Fruit fly (Drosophila melanogaster): ENCODE results near the gene CG6271.

Gene CG6271

DNA sequence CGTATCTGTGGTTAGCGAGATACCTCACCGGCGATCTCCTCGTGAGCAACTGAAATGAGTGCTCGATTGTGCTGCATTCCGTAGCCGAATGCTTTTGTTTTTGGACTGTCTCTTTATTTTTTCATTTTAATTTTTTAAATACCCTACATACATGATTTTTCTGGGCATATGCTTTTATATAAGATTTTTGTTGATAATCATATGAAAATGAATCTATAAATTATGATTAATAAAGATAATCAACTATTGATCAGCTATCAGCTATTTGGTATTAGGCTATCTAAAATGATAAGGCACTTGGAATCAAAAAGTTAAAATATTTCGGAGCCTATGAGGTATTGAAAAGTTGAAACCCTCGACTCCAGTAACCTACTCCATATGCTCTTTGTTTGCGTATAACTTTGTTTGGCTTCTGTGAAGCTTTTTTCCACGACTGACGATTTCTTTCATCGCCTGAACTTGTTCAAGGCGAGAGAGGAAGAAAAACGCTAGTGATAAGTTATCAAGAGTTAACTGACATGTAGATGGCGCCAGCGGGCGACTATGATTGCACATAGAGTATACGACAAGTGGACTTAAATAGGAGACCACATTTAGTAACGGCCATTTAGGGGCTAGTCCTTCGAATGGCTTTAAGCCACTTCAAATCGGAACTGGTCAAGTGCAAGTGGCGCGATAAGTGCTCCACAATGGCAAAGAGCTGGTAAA is 36.0 kb downstream of the CG6271 start, which contains the start of gene CG31076:
Gene CG31076 (minus strand): TSS at position 51 of the 708 bp plus-strand sequence.
- TF ChIP-seq HmgZ (tag; optimal IDR thresholded peaks at IDR 0.05) (peak; percentile 6), Xbp1 (GFP tag; optimal IDR thresholded peaks at IDR 0.05) (peak; percentile 11), Eip74EF (GFP tag; optimal IDR thresholded peaks at IDR 0.05) (peak in 1 of 2 experiments; percentile 12), cas (GFP tag; IDR thresholded peaks at IDR 0.05) (0 out of 2 replicates have a peak, but pooled peaks have one; percentile 19), ftz-f1 (GFP tag; optimal IDR thresholded peaks at IDR 0.05) (peak; percentile 89), CG4328 (GFP tag; optimal IDR thresholded peaks at IDR 0.05) (no peak), CG10543 (GFP tag; optimal IDR thresholded peaks at IDR 0.05) (peak; percentile 47), dmrt99B (tag; optimal IDR thresholded peaks at IDR 0.05) (peak; percentile 66), CG14667 (GFP tag; IDR thresholded peaks at IDR 0.05) (peak; percentile 19; the same call in 1 of the 2 replicates), Oli (tag; optimal IDR thresholded peaks at IDR 0.05) (peak; percentile 34), az2 (GFP tag; optimal IDR thresholded peaks at IDR 0.05) (peak; percentile 6), Sry-β (GFP tag; optimal IDR thresholded peaks at IDR 0.05) (no peak), gem (tag; optimal IDR thresholded peaks at IDR 0.05) (peak; percentile 55), Xrp1 (GFP tag; IDR thresholded peaks at IDR 0.05) (no peak; the same call in 1 of the 2 replicates), CG4617 (GFP tag; optimal IDR thresholded peaks at IDR 0.05; ENCODE audit: borderline replicate concordance) (no peak), mirr (GFP tag; optimal IDR thresholded peaks at IDR 0.05) (no peak), ci (GFP tag; IDR thresholded peaks at IDR 0.05) (0 out of 3 replicates have a peak, but pooled peaks have one; percentile 30), HLH3B (GFP tag; IDR thresholded peaks at IDR 0.05) (peak; percentile 42), H2.0 (GFP tag; IDR thresholded peaks at IDR 0.05) (no peak), CoRest (tag; optimal IDR thresholded peaks at IDR 0.05) (peak; percentile 35), nau (GFP tag; optimal IDR thresholded peaks at IDR 0.05) (peak; percentile 43), CG14050 (GFP tag; IDR thresholded peaks at IDR 0.05) (0 out of 3 replicates have a peak, but pooled peaks have one; percentile 15), CG7839 (tag; optimal IDR thresholded peaks at IDR 0.05) (peak; percentile 51), CG4854 (GFP tag; optimal IDR thresholded peaks at IDR 0.05) (no peak), CG10979 (tag; optimal IDR thresholded peaks at IDR 0.05) (peak; percentile 91), corto (GFP tag; optimal IDR thresholded peaks at IDR 0.05) (peak; percentile 39), Drgx (GFP tag; IDR thresholded peaks at IDR 0.05) (peak; percentile 53; the same call in 1 of the 2 replicates), ind (GFP tag; optimal IDR thresholded peaks at IDR 0.05) (peak; percentile 20), Ptx1 (GFP tag; IDR thresholded peaks at IDR 0.05) (peak; percentile 49), knrl (GFP tag; IDR thresholded peaks at IDR 0.05; ENCODE audit: partially characterized antibody) (no peak), CTCF (GFP tag; optimal IDR thresholded peaks at IDR 0.05) (peak; percentile 92), CG3838 (GFP tag; optimal IDR thresholded peaks at IDR 0.05) (no peak), CG34224 (GFP tag; IDR thresholded peaks at IDR 0.05; ENCODE audit: partially characterized antibody) (no peak), GATAe (GFP tag; conservative IDR thresholded peaks at IDR 0.05) (peak; percentile 71), Deaf1 (tag; optimal IDR thresholded peaks at IDR 0.05) (peak; percentile 34), CG6813 (GFP tag; optimal IDR thresholded peaks at IDR 0.05) (no peak), CG11504 (tag; optimal IDR thresholded peaks at IDR 0.05) (peak; percentile 64), Dek (tag; optimal IDR thresholded peaks at IDR 0.05) (peak; percentile 7), chinmo (GFP tag; IDR thresholded peaks at IDR 0.05; ENCODE audit: partially characterized antibody) (0 out of 4 replicates have a peak, but pooled peaks have one; percentile 57), Max (GFP tag; optimal IDR thresholded peaks at IDR 0.05) (peak; percentile 30), Hr51 (GFP tag; optimal IDR thresholded peaks at IDR 0.05) (peak in 1 of 2 experiments; percentile 63), CG3281 (GFP tag; optimal IDR thresholded peaks at IDR 0.05) (peak; percentile 14), sisA (GFP tag; IDR thresholded peaks at IDR 0.05) (peak; percentile 26; the same call in 1 of the 2 replicates), CG15011 (GFP tag; optimal IDR thresholded peaks at IDR 0.05) (no peak), Sry-δ (GFP tag; optimal IDR thresholded peaks at IDR 0.05) (no peak), BEAF-32 (GFP tag; optimal IDR thresholded peaks at IDR 0.05) (no peak), CG15514 (GFP tag; optimal IDR thresholded peaks at IDR 0.05) (peak; percentile 30), CG15269 (tag; optimal IDR thresholded peaks at IDR 0.05) (peak; percentile 47)
